Fruit fly (Drosophila melanogaster) whole organism, pupa: ENCODE results near the gene foi.

Source experiments
- CG10348 ChIP-seq: fragments of 200-800 bp; sonication (Bioruptor generic); IDR thresholded peaks from 2 replicates; pipeline ENCODE4 v1.3.6; 2022; ENCODE audit warnings: missing biosample characterization, missing genetic modification characterization
- CG12605 ChIP-seq: fragments of 200-800 bp; sonication (Bioruptor generic); IDR thresholded peaks from 2 replicates; pipeline ENCODE4 v1.3.6; 2022; ENCODE audit warnings: missing biosample characterization, missing genetic modification characterization
- CG13204 ChIP-seq: fragments of 200-800 bp; sonication (Bioruptor generic); optimal IDR thresholded peaks from 2 replicates; lab custom pipeline; 2018; ENCODE audit warnings: missing biosample characterization, mild to moderate bottlenecking, missing genetic modification characterization, moderate library complexity
- CG14655 ChIP-seq: fragments of 200-800 bp; sonication (Bioruptor generic); optimal IDR thresholded peaks from 3 replicates; lab custom pipeline; 2017; ENCODE audit warnings: mild to moderate bottlenecking, missing biosample characterization, missing genetic modification reagents, missing genetic modification characterization
- CG15710 ChIP-seq: fragments of 200-800 bp; sonication (Bioruptor generic); optimal IDR thresholded peaks from 2 replicates; lab custom pipeline; 2018; ENCODE audit warnings: missing biosample characterization, mild to moderate bottlenecking, missing genetic modification characterization, moderate library complexity
- CG17806 ChIP-seq: fragments of 200-800 bp; sonication (Bioruptor generic); optimal IDR thresholded peaks from 2 replicates; lab custom pipeline; 2018; ENCODE audit warnings: missing biosample characterization, mild to moderate bottlenecking, missing genetic modification characterization, moderate library complexity
- CG32121 ChIP-seq: fragments of 200-800 bp; sonication (Bioruptor generic); IDR thresholded peaks from 2 replicates; pipeline ENCODE4 v1.3.6; 2022; ENCODE audit warnings: missing biosample characterization, missing genetic modification characterization
- CG34367 ChIP-seq: fragments of 200-800 bp; sonication (Bioruptor generic); optimal IDR thresholded peaks from 2 replicates; lab custom pipeline; 2018; ENCODE audit warnings: missing biosample characterization, mild to moderate bottlenecking, missing genetic modification characterization
- CG4496 ChIP-seq: fragments of 200-800 bp; sonication (Bioruptor generic); IDR thresholded peaks from 3 replicates; pipeline ENCODE4 v1.3.6; 2022; ENCODE audit warnings: missing biosample characterization, missing genetic modification characterization
- CG8159 ChIP-seq: fragments of 200-800 bp; sonication (Bioruptor generic); optimal IDR thresholded peaks from 3 replicates; lab custom pipeline; 2018; ENCODE audit warnings: missing biosample characterization, mild to moderate bottlenecking, missing genetic modification characterization, moderate library complexity
- CG8301 ChIP-seq: fragments of 200-800 bp; sonication (Bioruptor generic); optimal IDR thresholded peaks from 2 replicates; lab custom pipeline; 2018; ENCODE audit warnings: missing biosample characterization, mild to moderate bottlenecking, missing genetic modification characterization
- CG9948 ChIP-seq: fragments of 200-800 bp; sonication (Bioruptor generic); optimal IDR thresholded peaks from 2 replicates; lab custom pipeline; 2018; ENCODE audit warnings: missing biosample characterization, mild to moderate bottlenecking, missing genetic modification characterization, moderate library complexity
- D1 ChIP-seq: fragments of 200-800 bp; sonication (Bioruptor generic); optimal IDR thresholded peaks from 2 replicates; lab custom pipeline; 2018; ENCODE audit warnings: missing biosample characterization, mild to moderate bottlenecking, missing genetic modification characterization, moderate library complexity
- EcR ChIP-seq: fragments of 200-800 bp; sonication (Bioruptor generic); optimal IDR thresholded peaks from 3 replicates; lab custom pipeline; 2019; ENCODE audit warnings: missing biosample characterization, missing genetic modification characterization, mild to moderate bottlenecking, moderate library complexity, missing genetic modification reagents
- Ets98B ChIP-seq: fragments of 200-800 bp; sonication (Bioruptor generic); IDR thresholded peaks from 2 replicates; pipeline ENCODE4 v1.3.6; 2022; ENCODE audit warnings: missing biosample characterization, missing genetic modification characterization
- Pif1A ChIP-seq: fragments of 200-800 bp; sonication (Bioruptor generic); optimal IDR thresholded peaks from 3 replicates; lab custom pipeline; 2016; ENCODE audit warnings: missing biosample characterization, missing genetic modification characterization
- Pif1B ChIP-seq: fragments of 200-800 bp; sonication (Bioruptor generic); optimal IDR thresholded peaks from 3 replicates; lab custom pipeline; 2016; ENCODE audit warnings: missing biosample characterization, missing genetic modification characterization
- Snoo ChIP-seq: fragments of 200-800 bp; sonication (Bioruptor generic); optimal IDR thresholded peaks from 3 replicates; lab custom pipeline; 2017; ENCODE audit warnings: missing biosample characterization, mild to moderate bottlenecking, missing genetic modification characterization, inconsistent platforms
- fd96Ca ChIP-seq: fragments of 200-800 bp; sonication (Bioruptor generic); IDR thresholded peaks from 3 replicates; pipeline ENCODE4 v1.3.6; 2022; ENCODE audit warnings: missing biosample characterization, missing genetic modification characterization
- gl ChIP-seq: fragments of 200-800 bp; sonication (Bioruptor generic); optimal IDR thresholded peaks from 2 replicates; lab custom pipeline; 2018; ENCODE audit warnings: missing biosample characterization, mild to moderate bottlenecking, missing genetic modification characterization
- rn ChIP-seq: fragments of 200-800 bp; sonication (Bioruptor generic); IDR thresholded peaks from 2 replicates; pipeline ENCODE4 v1.3.6; 2022; ENCODE audit warnings: missing biosample characterization, missing genetic modification characterization

The foi gene

DNA sequence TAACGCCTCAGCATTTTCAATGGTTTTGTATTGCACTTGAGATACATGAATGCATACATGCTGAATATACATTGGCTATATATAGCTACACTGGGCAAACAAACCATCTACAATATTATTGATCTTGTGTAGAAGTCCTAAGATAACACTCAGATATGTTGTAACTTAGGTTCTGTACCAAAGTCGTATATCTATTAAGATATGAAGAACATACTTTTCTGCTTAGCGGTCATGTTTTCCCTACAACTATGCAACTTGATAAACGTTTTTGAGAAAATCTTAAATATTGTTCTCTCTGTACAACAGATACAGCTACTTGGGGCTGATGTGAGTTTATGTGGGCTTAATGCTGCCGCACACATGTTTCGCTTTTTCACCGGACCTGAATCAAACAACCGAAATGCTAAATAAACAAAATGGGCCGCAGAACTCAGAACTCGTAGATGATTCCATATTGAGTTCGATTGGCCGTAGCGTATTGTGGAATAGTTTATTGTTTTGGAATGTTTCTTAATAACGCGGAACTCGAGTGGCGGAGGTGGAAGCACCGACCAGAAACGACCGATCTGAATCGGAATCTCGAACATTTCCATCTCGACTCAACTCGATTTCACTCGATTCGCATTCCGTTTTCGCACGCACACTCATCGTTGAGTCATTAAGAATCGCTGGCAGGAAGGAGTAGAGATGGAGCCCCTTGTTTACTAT is 24.3 kb downstream of the foi start:
- no peak for TF ChIP-seq CG12605 (GFP tag; lab: Robert Waterston, UW)
- TF ChIP-seq CG4496 (GFP tag; lab: Robert Waterston, UW) = peak; percentile 78
- peak; percentile 68 for TF ChIP-seq CG14655 (GFP tag; lab: Kevin White, UChicago)
- TF ChIP-seq CG15710 = peak; percentile 66
- TF ChIP-seq CG8301 (tag; lab: Kevin White, UChicago) = peak; percentile 56
- TF ChIP-seq Pif1A (GFP tag; lab: Kevin White, UChicago) = peak; percentile 43
- TF ChIP-seq EcR (GFP tag; lab: Kevin White, UChicago) = no peak
- TF ChIP-seq CG17806 = peak; percentile 47
- peak; percentile 60; the same call in 1 of the 2 replicates for TF ChIP-seq CG32121 (GFP tag; lab: Robert Waterston, UW)
- no peak for TF ChIP-seq CG10348
- TF ChIP-seq rn (GFP tag; lab: Robert Waterston, UW) = no peak
- TF ChIP-seq Pif1B = peak; percentile 41
- no peak for TF ChIP-seq Snoo (tag; lab: Kevin White, UChicago)
- TF ChIP-seq D1 (tag; lab: Kevin White, UChicago) = no peak
- peak; percentile 58 for TF ChIP-seq Ets98B (GFP tag; lab: Robert Waterston, UW)
- TF ChIP-seq fd96Ca (GFP tag; lab: Robert Waterston, UW) = peak; percentile 62; the same call in 2 of the 3 replicates
- TF ChIP-seq CG8159 (tag; lab: Kevin White, UChicago) = peak; percentile 73
- TF ChIP-seq gl (tag; lab: Kevin White, UChicago) = no peak
- TF ChIP-seq CG34367 (tag; lab: Kevin White, UChicago) = peak; percentile 29
- TF ChIP-seq CG13204 = no peak
- TF ChIP-seq CG9948 (tag; lab: Kevin White, UChicago) = peak; percentile 64

DNA sequence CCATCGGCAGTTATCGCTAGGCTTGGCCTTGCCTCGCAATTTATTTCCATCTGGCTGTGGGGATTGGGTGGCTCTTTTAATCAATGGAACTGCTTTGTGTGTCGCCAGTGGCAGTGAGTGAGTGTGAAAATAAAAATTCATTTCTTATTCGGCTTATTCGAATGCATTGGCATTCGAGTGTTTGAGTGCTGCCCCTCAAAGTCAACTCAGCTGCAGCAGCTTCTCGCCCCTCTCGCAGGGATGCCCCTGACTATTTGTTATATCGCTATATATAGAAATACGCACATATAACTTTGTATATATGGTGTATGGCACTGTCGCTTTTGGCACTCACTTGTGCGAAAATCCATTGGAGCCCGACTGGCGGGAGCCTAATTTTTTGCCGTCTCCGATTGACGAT is 25.8 kb downstream of the foi start:
- no peak for TF ChIP-seq Pif1A (GFP tag; lab: Kevin White, UChicago)
- no peak for TF ChIP-seq Pif1B
- TF ChIP-seq Snoo (tag; lab: Kevin White, UChicago) = no peak
- TF ChIP-seq CG8159 (tag; lab: Kevin White, UChicago) = no peak
- no peak for TF ChIP-seq CG10348
- peak; percentile 55 for TF ChIP-seq CG32121 (GFP tag; lab: Robert Waterston, UW)
- no peak for TF ChIP-seq CG8301 (tag; lab: Kevin White, UChicago)
- TF ChIP-seq gl (tag; lab: Kevin White, UChicago) = no peak
- peak; percentile 5 for TF ChIP-seq CG14655 (GFP tag; lab: Kevin White, UChicago)
- TF ChIP-seq rn (GFP tag; lab: Robert Waterston, UW) = no peak
- no peak for TF ChIP-seq CG34367 (tag; lab: Kevin White, UChicago)
- TF ChIP-seq CG15710 = no peak
- peak; percentile 57 for TF ChIP-seq Ets98B (GFP tag; lab: Robert Waterston, UW)
- peak; percentile 64 for TF ChIP-seq fd96Ca (GFP tag; lab: Robert Waterston, UW)
- TF ChIP-seq CG4496 (GFP tag; lab: Robert Waterston, UW) = 0 out of 3 replicates have a peak, but pooled peaks have one; percentile 30
- no peak for TF ChIP-seq CG9948 (tag; lab: Kevin White, UChicago)
- TF ChIP-seq CG12605 (GFP tag; lab: Robert Waterston, UW) = no peak
- TF ChIP-seq EcR (GFP tag; lab: Kevin White, UChicago) = peak; percentile 43
- no peak for TF ChIP-seq CG17806
- TF ChIP-seq CG13204 = no peak
- no peak for TF ChIP-seq D1 (tag; lab: Kevin White, UChicago)
- TF ChIP-seq, all 21 proteins: peak for 6

DNA sequence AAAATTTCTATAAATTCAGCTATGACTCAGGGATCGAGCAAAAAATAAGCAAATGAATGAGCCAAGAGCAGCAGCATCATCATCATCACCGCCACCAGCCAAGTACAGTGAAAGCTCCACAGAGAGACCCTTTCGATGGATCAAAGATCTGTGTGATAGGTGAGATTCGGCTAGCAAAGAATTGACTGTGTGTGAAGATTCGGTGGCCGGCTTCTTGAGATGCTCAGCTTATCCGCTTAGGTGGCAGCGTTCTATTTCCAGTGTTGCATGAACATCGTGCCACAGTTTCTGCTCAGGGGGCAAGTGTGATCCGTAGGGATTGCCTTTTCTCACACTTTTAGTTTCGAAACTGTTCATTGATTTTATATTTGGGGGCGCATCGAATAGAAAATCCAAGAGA is 28.1 kb downstream of the foi start:
- TF ChIP-seq rn (GFP tag; lab: Robert Waterston, UW) (no peak), CG8301 (tag; lab: Kevin White, UChicago) (no peak), CG14655 (GFP tag; lab: Kevin White, UChicago) (no peak), CG10348 (no peak), CG32121 (GFP tag; lab: Robert Waterston, UW) (peak; percentile 47; the same call in 1 of the 2 replicates), CG15710 (no peak)
- TF ChIP-seq, all 21 proteins: peak for 1

DNA sequence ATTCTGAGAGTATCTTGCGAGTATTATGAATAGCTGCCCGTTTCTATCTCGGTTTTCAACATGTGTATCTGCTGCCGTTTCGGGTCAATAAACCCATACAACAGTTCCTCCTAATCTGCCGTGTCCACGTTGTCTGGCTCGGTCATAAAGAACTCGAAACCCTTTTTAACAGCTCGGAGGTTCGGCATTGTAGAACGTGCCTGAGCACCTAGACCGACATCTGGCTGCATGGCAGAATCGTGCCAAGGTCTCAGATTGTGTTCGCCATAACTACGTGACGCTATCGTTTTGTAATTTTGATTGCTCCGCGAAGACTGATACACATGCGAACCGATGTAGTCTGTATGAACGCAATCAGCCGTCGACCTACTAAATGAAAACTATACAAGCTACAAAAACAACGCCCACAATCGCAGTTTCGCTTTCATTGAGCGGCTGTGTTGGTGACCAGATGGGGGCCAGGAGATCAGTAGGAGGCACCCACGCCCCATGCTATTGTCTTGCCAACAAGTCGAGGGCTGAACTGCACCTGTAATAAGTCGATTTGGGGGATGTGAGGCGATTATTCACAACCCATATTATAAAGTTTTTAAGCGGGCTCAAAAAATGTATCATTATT is 29.1 kb downstream of the foi start:
- TF ChIP-seq CG4496 (GFP tag; lab: Robert Waterston, UW) = 0 out of 3 replicates have a peak, but pooled peaks have one; percentile 48
- no peak for TF ChIP-seq rn (GFP tag; lab: Robert Waterston, UW)
- no peak for TF ChIP-seq CG12605 (GFP tag; lab: Robert Waterston, UW)
- TF ChIP-seq EcR (GFP tag; lab: Kevin White, UChicago) = peak; percentile 83
- no peak for TF ChIP-seq CG32121 (GFP tag; lab: Robert Waterston, UW)
- no peak for TF ChIP-seq CG8301 (tag; lab: Kevin White, UChicago)

DNA sequence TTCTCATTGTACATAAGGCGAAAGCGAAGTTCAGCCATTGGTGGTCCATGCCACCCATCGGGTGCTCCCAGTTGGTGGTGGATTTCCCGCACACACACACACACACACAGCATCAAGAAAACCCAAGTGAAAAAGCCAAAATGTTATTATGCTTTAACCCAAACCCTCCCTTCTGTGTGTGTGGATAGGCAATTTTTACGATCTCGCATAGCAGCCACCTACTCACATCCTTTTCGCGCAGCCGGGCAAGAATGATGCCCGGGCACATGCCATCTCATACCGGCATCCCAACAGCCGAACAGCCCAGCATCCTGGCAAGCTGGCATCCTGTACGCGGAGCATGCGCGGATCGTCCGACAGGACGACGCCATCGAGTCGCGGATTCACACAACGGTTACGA is 32.0 kb downstream of the foi start:
- TF ChIP-seq CG12605 (GFP tag; lab: Robert Waterston, UW) = no peak
- no peak for TF ChIP-seq D1 (tag; lab: Kevin White, UChicago)
